Fruit fly (Drosophila melanogaster): ENCODE data around the gene GluRIIE.

GluRIIE gene

DNA sequence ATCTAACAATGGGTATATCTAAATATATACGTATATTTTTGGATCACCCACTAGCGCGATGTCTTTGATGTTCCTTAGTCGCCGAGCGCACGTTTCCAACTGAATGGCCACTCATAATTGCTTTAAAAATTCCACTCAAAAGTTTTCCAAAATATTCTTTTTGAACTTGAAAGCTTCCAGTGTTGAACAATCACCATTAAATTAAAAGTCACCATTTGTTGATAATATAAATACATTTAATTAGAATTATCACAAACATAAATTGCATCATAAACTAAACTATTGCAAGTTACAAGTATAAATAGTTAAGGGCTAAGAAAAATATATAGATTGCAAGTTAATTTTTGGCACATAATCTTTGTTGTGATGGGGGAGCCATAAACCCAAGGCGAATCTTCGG lies 3.8 kb upstream of the GluRIIE start, which contains the start of gene GluRIID:
Gene GluRIID (minus strand): TSS at position 101 of the 400 bp plus-strand sequence.
- TF ChIP-seq Crg-1 (GFP tag; optimal IDR thresholded peaks at IDR 0.05) (no peak), pad (GFP tag; optimal IDR thresholded peaks at IDR 0.05) (no peak), CG1620 (GFP tag; optimal IDR thresholded peaks at IDR 0.05) (no peak), kay (GFP tag; ENCODE audit: borderline replicate concordance) (no peak), toe (GFP tag; optimal IDR thresholded peaks at IDR 0.05) (no peak), CG5204 (GFP tag; optimal IDR thresholded peaks at IDR 0.05) (no peak), CG12768 (GFP tag; optimal IDR thresholded peaks at IDR 0.05) (no peak), CG14711 (tag; optimal IDR thresholded peaks at IDR 0.05) (no peak), Mnt (GFP tag; optimal IDR thresholded peaks at IDR 0.05) (no peak), Clk (GFP tag; optimal IDR thresholded peaks at IDR 0.05) (no peak), CG11617 (GFP tag; optimal IDR thresholded peaks at IDR 0.05) (no peak), CG7045 (GFP tag; optimal IDR thresholded peaks at IDR 0.05) (no peak), ovo (GFP tag; optimal IDR thresholded peaks at IDR 0.05) (no peak), bab1 (GFP tag; optimal IDR thresholded peaks at IDR 0.05) (no peak)

dm6 chr3R:20635735-20636134 lies 12.8 kb downstream of the GluRIIE start:
- TF ChIP-seq CG11617 (GFP tag; optimal IDR thresholded peaks at IDR 0.05) = no peak
- no peak for TF ChIP-seq CG12768 (GFP tag; optimal IDR thresholded peaks at IDR 0.05)
- TF ChIP-seq bab1 (GFP tag; optimal IDR thresholded peaks at IDR 0.05) = no peak
- TF ChIP-seq Mnt (GFP tag; optimal IDR thresholded peaks at IDR 0.05) = no peak
- TF ChIP-seq Crg-1 (GFP tag; optimal IDR thresholded peaks at IDR 0.05) = no peak
- TF ChIP-seq toe (GFP tag; optimal IDR thresholded peaks at IDR 0.05) = no peak
- TF ChIP-seq tj (GFP tag; optimal IDR thresholded peaks at IDR 0.05) = no peak
- no peak for TF ChIP-seq CG7101 (tag; optimal IDR thresholded peaks at IDR 0.05)
- TF ChIP-seq CG5204 (GFP tag; optimal IDR thresholded peaks at IDR 0.05) = no peak
- no peak for TF ChIP-seq Clk (GFP tag; optimal IDR thresholded peaks at IDR 0.05)
- TF ChIP-seq CG14711 (tag; optimal IDR thresholded peaks at IDR 0.05) = no peak
- no peak for TF ChIP-seq Hr96 (GFP tag; optimal IDR thresholded peaks at IDR 0.05)

dm6 chr3R:20634674-20635594 lies 13.6 kb downstream of the GluRIIE start, which contains the start of the genes Pi3K92E and Lrrk:
Pi3K92E (minus strand) TSS chr3R:20634732.
Lrrk (plus strand) TSS chr3R:20635480.
- TF ChIP-seq Hr96 (GFP tag; optimal IDR thresholded peaks at IDR 0.05) (no peak), kay (GFP tag; ENCODE audit: borderline replicate concordance) (peak; percentile 11), CG1620 (GFP tag; optimal IDR thresholded peaks at IDR 0.05) (peak; percentile 51), Clk (GFP tag; optimal IDR thresholded peaks at IDR 0.05) (no peak), tj (GFP tag; optimal IDR thresholded peaks at IDR 0.05) (no peak), CG33017 (tag; optimal IDR thresholded peaks at IDR 0.05) (no peak), CG11617 (GFP tag; optimal IDR thresholded peaks at IDR 0.05) (no peak), CG14711 (tag; optimal IDR thresholded peaks at IDR 0.05) (no peak), CG5204 (GFP tag; optimal IDR thresholded peaks at IDR 0.05) (no peak), CG7101 (tag; optimal IDR thresholded peaks at IDR 0.05) (no peak), pad (GFP tag; optimal IDR thresholded peaks at IDR 0.05) (no peak), cnc (optimal IDR thresholded peaks at IDR 0.05) (no peak), toe (GFP tag; optimal IDR thresholded peaks at IDR 0.05) (no peak), bab1 (GFP tag; optimal IDR thresholded peaks at IDR 0.05) (peak; percentile 77), cic (GFP tag; optimal IDR thresholded peaks at IDR 0.05) (no peak), ovo (GFP tag; optimal IDR thresholded peaks at IDR 0.05) (no peak), Mnt (GFP tag; optimal IDR thresholded peaks at IDR 0.05) (no peak), Crg-1 (GFP tag; optimal IDR thresholded peaks at IDR 0.05) (peak; percentile 44), CG12768 (GFP tag; optimal IDR thresholded peaks at IDR 0.05) (no peak)

- TF ChIP-seq CG7045 (GFP tag; optimal IDR thresholded peaks at IDR 0.05) (peak; percentile 52), cic (GFP tag; optimal IDR thresholded peaks at IDR 0.05) (peak; percentile 30), cnc (optimal IDR thresholded peaks at IDR 0.05) (no peak), CG5204 (GFP tag; optimal IDR thresholded peaks at IDR 0.05) (no peak), tj (GFP tag; optimal IDR thresholded peaks at IDR 0.05) (peak; percentile 75), Clk (GFP tag; optimal IDR thresholded peaks at IDR 0.05) (no peak), CG14711 (tag; optimal IDR thresholded peaks at IDR 0.05) (no peak), pad (GFP tag; optimal IDR thresholded peaks at IDR 0.05) (peak; percentile 31), CG1620 (GFP tag; optimal IDR thresholded peaks at IDR 0.05) (peak; percentile 74), ovo (GFP tag; optimal IDR thresholded peaks at IDR 0.05) (no peak), Crg-1 (GFP tag; optimal IDR thresholded peaks at IDR 0.05) (no peak), Mnt (GFP tag; optimal IDR thresholded peaks at IDR 0.05) (peak; percentile 59), CG33017 (tag; optimal IDR thresholded peaks at IDR 0.05) (peak; percentile 77), toe (GFP tag; optimal IDR thresholded peaks at IDR 0.05) (no peak), CG11617 (GFP tag; optimal IDR thresholded peaks at IDR 0.05) (peak; percentile 73), CG7101 (tag; optimal IDR thresholded peaks at IDR 0.05) (peak; percentile 68), kay (GFP tag; ENCODE audit: borderline replicate concordance) (peak; percentile 99), CG12768 (GFP tag; optimal IDR thresholded peaks at IDR 0.05) (peak; percentile 81), bab1 (GFP tag; optimal IDR thresholded peaks at IDR 0.05) (peak; percentile 72), Hr96 (GFP tag; optimal IDR thresholded peaks at IDR 0.05) (no peak)
Measured at dm6 chr3R:20633984-20634446, 14.5 kb downstream of the GluRIIE start.

- TF ChIP-seq CG14711 (tag; optimal IDR thresholded peaks at IDR 0.05) (no peak), ovo (GFP tag; optimal IDR thresholded peaks at IDR 0.05) (no peak), cnc (optimal IDR thresholded peaks at IDR 0.05) (no peak), Hr96 (GFP tag; optimal IDR thresholded peaks at IDR 0.05) (no peak), pad (GFP tag; optimal IDR thresholded peaks at IDR 0.05) (no peak), Clk (GFP tag; optimal IDR thresholded peaks at IDR 0.05) (no peak), CG12768 (GFP tag; optimal IDR thresholded peaks at IDR 0.05) (no peak), cic (GFP tag; optimal IDR thresholded peaks at IDR 0.05) (no peak), tj (GFP tag; optimal IDR thresholded peaks at IDR 0.05) (no peak)
Measured at dm6 chr3R:20626123-20626522, 22.4 kb downstream of the GluRIIE start.
